Worm (Caenorhabditis elegans): ENCODE results near the gene srz-79.

srz-79 gene

DNA sequence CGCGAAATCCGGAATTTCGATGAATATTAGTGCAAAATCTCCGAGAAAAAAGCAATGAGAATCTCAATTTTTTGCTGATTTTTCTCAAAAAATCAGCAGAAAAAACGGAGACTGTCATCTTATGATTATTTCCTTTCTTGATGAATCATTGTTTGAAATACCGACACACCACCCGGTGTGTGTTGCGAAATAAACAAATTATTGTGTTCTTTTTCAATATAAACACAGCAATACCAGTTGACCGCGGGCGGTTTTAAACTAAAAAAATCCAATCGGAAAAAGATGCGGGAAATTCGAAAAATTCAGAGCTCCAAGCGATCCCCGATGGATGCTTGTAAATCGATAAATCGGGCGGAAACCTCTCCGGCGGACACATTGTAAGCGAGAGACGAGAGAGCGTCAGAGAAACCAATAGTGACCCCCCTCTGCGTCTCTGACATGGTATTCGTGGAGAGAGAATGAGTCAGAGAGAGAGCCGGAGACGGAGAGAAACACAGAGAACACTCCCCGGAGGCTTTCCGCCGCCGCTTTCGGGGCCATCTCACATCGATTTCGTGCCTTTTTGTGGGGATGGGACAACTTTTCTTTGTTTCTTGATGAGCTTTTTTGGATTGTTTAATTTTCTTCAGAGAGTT lies 22.1 kb downstream of the srz-79 start:
- TF ChIP-seq lin-39 (tag; optimal IDR thresholded peaks at IDR 0.05) (no peak), dve-1 (tag; optimal IDR thresholded peaks at IDR 0.05; ENCODE audit: insufficient read depth) (peak; percentile 48), aha-1 (tag) (peak; percentile 47), Y75B8A.6 (GFP tag; IDR thresholded peaks at IDR 0.05) (no peak), nhr-28 (tag; optimal IDR thresholded peaks at IDR 0.05) (peak; percentile 18), egl-43 (GFP tag; IDR thresholded peaks at IDR 0.05) (peak; percentile 68; the same call in 1 of the 2 replicates), unc-62 (GFP tag; optimal IDR thresholded peaks at IDR 0.05 in 1 of 2) (peak in 1 of 2 experiments; percentile 96), unc-62 (tag; optimal IDR thresholded peaks at IDR 0.05) (no peak), dpl-1 (GFP tag; optimal IDR thresholded peaks at IDR 0.05) (peak; percentile 42), mdl-1 (tag; optimal IDR thresholded peaks at IDR 0.05) (peak in 1 of 2 experiments; percentile 13), lin-38 (GFP tag; IDR thresholded peaks at IDR 0.05) (peak; percentile 48; the same call in 1 of the 2 replicates), hlh-30 (tag; optimal IDR thresholded peaks at IDR 0.05; ENCODE audit: insufficient read depth) (peak; percentile 60), snpc-4 (tag; optimal IDR thresholded peaks at IDR 0.05) (no peak), dmd-6 (GFP tag; IDR thresholded peaks at IDR 0.05) (peak; percentile 36; the same call in 1 of the 2 replicates), hif-1 (tag; optimal IDR thresholded peaks at IDR 0.05) (peak in 1 of 2 experiments; percentile 13), T26A8.4 (GFP tag; IDR thresholded peaks at IDR 0.05) (0 out of 2 replicates have a peak, but pooled peaks have one; percentile 12), ctbp-1 (GFP tag; IDR thresholded peaks at IDR 0.05) (0 out of 2 replicates have a peak, but pooled peaks have one; percentile 26), lin-15B (tag; optimal IDR thresholded peaks at IDR 0.05) (no peak), ceh-28 (tag; optimal IDR thresholded peaks at IDR 0.05) (peak; percentile 50), mes-2 (tag; optimal IDR thresholded peaks at IDR 0.05; ENCODE audit: poor library complexity, severe bottlenecking) (peak; percentile 68), fkh-10 (GFP tag; optimal IDR thresholded peaks at IDR 0.05) (peak; percentile 28), hlh-11 (tag; optimal IDR thresholded peaks at IDR 0.05) (peak; percentile 51), hmg-1.1 (GFP tag; IDR thresholded peaks at IDR 0.05) (peak; percentile 78), lin-1 (GFP tag; IDR thresholded peaks at IDR 0.05) (no peak), set-16 (GFP tag; IDR thresholded peaks at IDR 0.05) (peak; percentile 74), lsy-2 (tag; optimal IDR thresholded peaks at IDR 0.05) (peak in 1 of 2 experiments; percentile 64), rbr-2 (tag; optimal IDR thresholded peaks at IDR 0.05) (peak; percentile 63), mxl-3 (GFP tag; optimal IDR thresholded peaks at IDR 0.05) (peak; percentile 43), ceh-44 (GFP tag; IDR thresholded peaks at IDR 0.05) (0 out of 2 replicates have a peak, but pooled peaks have one; percentile 6), ceh-62 (tag; optimal IDR thresholded peaks at IDR 0.05) (no peak), mep-1 (tag; optimal IDR thresholded peaks at IDR 0.05) (peak; percentile 60), lim-7 (GFP tag; IDR thresholded peaks at IDR 0.05) (0 out of 2 replicates have a peak, but pooled peaks have one; percentile 33)

DNA sequence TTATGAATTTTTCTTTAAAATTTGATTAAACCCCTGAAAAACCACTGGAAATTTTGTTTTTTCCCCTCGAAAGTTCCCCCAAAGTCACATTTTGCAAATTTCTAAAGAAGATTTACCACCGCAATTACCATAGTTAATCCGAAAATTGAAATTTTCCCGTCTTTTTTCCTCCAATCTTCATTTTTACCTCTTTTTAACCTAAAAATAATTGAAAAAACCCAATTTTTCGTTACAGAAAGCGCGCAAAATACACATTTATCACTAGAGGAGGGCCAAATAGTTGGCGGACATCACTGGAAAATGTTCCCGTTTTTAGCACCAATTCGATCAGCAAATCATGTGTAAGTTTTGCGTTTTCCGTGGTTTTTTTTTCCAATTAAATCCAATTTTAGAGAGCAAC lies 23.2 kb downstream of the srz-79 start, which contains the start of gene unc-33:
Gene unc-33, plus strand, starts transcription at position 301 of the 400 bp plus-strand sequence.
- TF ChIP-seq daf-8 (GFP tag; IDR thresholded peaks at IDR 0.05) = no peak
- no peak for TF ChIP-seq daf-19 (GFP tag; conservative IDR thresholded peaks at IDR 0.05)
- TF ChIP-seq unc-62 (GFP tag; optimal IDR thresholded peaks at IDR 0.05 in 1 of 2) = peak in 1 of 2 experiments; percentile 11
- no peak for TF ChIP-seq unc-62 (tag; optimal IDR thresholded peaks at IDR 0.05)
- TF ChIP-seq nhr-28 (tag; optimal IDR thresholded peaks at IDR 0.05) = no peak
- TF ChIP-seq php-3 (GFP tag; IDR thresholded peaks at IDR 0.05) = no peak
- no peak for TF ChIP-seq arid-1 (GFP tag; conservative IDR thresholded peaks at IDR 0.05)
- no peak for TF ChIP-seq nhr-10 (tag; optimal IDR thresholded peaks at IDR 0.05)
- no peak for TF ChIP-seq dmd-6 (GFP tag; IDR thresholded peaks at IDR 0.05)
- TF ChIP-seq vab-7 (GFP tag; IDR thresholded peaks at IDR 0.05) = no peak

All from whole organism, L4 larva.